Worm (Caenorhabditis elegans) whole organism, L2 larva: ENCODE data around the gene agr-1.

Experiments
- ZK546.5 ChIP-seq: sonication (generic microtip); optimal IDR thresholded peaks from 2 replicates; lab custom pipeline; 2017; ENCODE audit warnings: missing biosample characterization, missing genetic modification characterization
- ceh-16 ChIP-seq: fragments of 150-350 bp; optimal IDR thresholded peaks from 2 replicates; lab custom pipeline; 2014; ENCODE audit warnings: missing biosample characterization, missing genetic modification characterization
- elt-3 ChIP-seq: sonication (generic microtip); optimal IDR thresholded peaks from 2 replicates; lab custom pipeline; 2017; ENCODE audit warnings: missing biosample characterization, missing genetic modification characterization
- lin-11 ChIP-seq: fragments of 150-350 bp; sonication (generic microtip); optimal IDR thresholded peaks from 2 replicates; lab custom pipeline; 2014; ENCODE audit warnings: missing biosample characterization, missing genetic modification characterization, inconsistent platforms, mixed read lengths
- nhr-10 ChIP-seq: sonication (generic microtip); optimal IDR thresholded peaks from 2 replicates; lab custom pipeline; 2017; ENCODE audit warnings: missing biosample characterization, missing genetic modification characterization
- nhr-11 ChIP-seq: fragments of 150-350 bp; optimal IDR thresholded peaks from 2 replicates; lab custom pipeline; 2014; ENCODE audit warnings: missing biosample characterization, missing genetic modification characterization
- peb-1 ChIP-seq: fragments of 150-350 bp; optimal IDR thresholded peaks from 2 replicates; lab custom pipeline; 2014; ENCODE audit warnings: missing biosample characterization, missing genetic modification characterization
- unc-62 ChIP-seq: fragments of 150-350 bp; optimal IDR thresholded peaks from 2 replicates; lab custom pipeline; 2014; ENCODE audit warnings: missing biosample characterization, missing genetic modification reagents, missing genetic modification characterization

ce11 chrII:6754671-6755224, 20.2 kb downstream of the agr-1 start, which contains the start of the genes srx-95 and fis-1:
- no peak for TF ChIP-seq lin-11 (tag; lab: Kevin White, UChicago)
- TF ChIP-seq nhr-10 (tag; lab: Kevin White, UChicago), result no peak
- TF ChIP-seq peb-1 (tag; lab: Kevin White, UChicago), result no peak
- TF ChIP-seq ZK546.5 (tag; lab: Kevin White, UChicago), result no peak
- TF ChIP-seq nhr-11 (tag; lab: Kevin White, UChicago), result no peak
- TF ChIP-seq unc-62 (GFP tag; lab: Kevin White, UChicago), result no peak
- no peak for TF ChIP-seq elt-3 (tag; lab: Kevin White, UChicago)
- TF ChIP-seq ceh-16 (tag; lab: Kevin White, UChicago), result no peak
